Fruit fly (Drosophila melanogaster) whole organism, embryonic: ENCODE measurements around the gene CG6168.

Experiments used
- Atf3 ChIP-seq: fragments of 200-800 bp; sonication (Bioruptor generic); optimal IDR thresholded peaks from 3 replicates; lab custom pipeline; 2016; ENCODE audit warnings: missing biosample characterization, missing genetic modification characterization
- CG10274 ChIP-seq: fragments of 200-800 bp; sonication (Bioruptor generic); optimal IDR thresholded peaks from 3 replicates; lab custom pipeline; 2017; ENCODE audit warnings: missing biosample characterization, mild to moderate bottlenecking, missing genetic modification characterization
- CG10321 ChIP-seq: fragments of 200-800 bp; sonication (Bioruptor generic); IDR thresholded peaks from 2 replicates; pipeline ENCODE4 v1.3.6; 2022; ENCODE audit warnings: missing biosample characterization, missing genetic modification characterization
- CG10366 ChIP-seq: fragments of 200-800 bp; sonication (Bioruptor generic); IDR thresholded peaks from 2 replicates; pipeline ENCODE4 v1.3.6; 2022; ENCODE audit warnings: missing biosample characterization, missing genetic modification characterization
- CG12391 ChIP-seq: fragments of 200-800 bp; sonication (Bioruptor generic); optimal IDR thresholded peaks from 3 replicates; lab custom pipeline; 2018; ENCODE audit warnings: missing biosample characterization, mild to moderate bottlenecking, missing genetic modification characterization, moderate library complexity
- CG13296 ChIP-seq: fragments of 200-800 bp; sonication (Bioruptor generic); optimal IDR thresholded peaks from 3 replicates; lab custom pipeline; 2018; ENCODE audit warnings: missing biosample characterization, mild to moderate bottlenecking, missing genetic modification characterization
- CG14014 ChIP-seq: fragments of 200-800 bp; sonication (Bioruptor generic); IDR thresholded peaks from 2 replicates; pipeline ENCODE4 v1.3.6; 2022; ENCODE audit warnings: missing biosample characterization, missing genetic modification characterization
- CG14441 ChIP-seq: fragments of 200-800 bp; sonication (Bioruptor generic); IDR thresholded peaks from 2 replicates; pipeline ENCODE4 v1.3.6; 2022; ENCODE audit warnings: missing biosample characterization, missing genetic modification characterization
- CG1603 ChIP-seq: fragments of 200-800 bp; sonication (Bioruptor generic); optimal IDR thresholded peaks from 2 replicates; lab custom pipeline; 2019; ENCODE audit warnings: missing biosample characterization, mild to moderate bottlenecking, missing genetic modification characterization, moderate library complexity
- CG1647 ChIP-seq: fragments of 200-800 bp; sonication (Bioruptor generic); optimal IDR thresholded peaks from 3 replicates; lab custom pipeline; 2016; ENCODE audit warnings: missing biosample characterization, missing genetic modification characterization
- CG16779 ChIP-seq: fragments of 200-800 bp; sonication (Bioruptor generic); IDR thresholded peaks from 2 replicates; pipeline ENCODE4 v1.3.6; 2022; ENCODE audit warnings: missing biosample characterization, missing genetic modification characterization
- CG2202 ChIP-seq: fragments of 200-800 bp; sonication (Bioruptor generic); optimal IDR thresholded peaks from 2 replicates; lab custom pipeline; 2018; ENCODE audit warnings: missing biosample characterization, mild to moderate bottlenecking, missing genetic modification characterization
- CG2875 ChIP-seq: fragments of 200-800 bp; sonication (Bioruptor generic); optimal IDR thresholded peaks from 2 replicates; lab custom pipeline; 2017; ENCODE audit warnings: missing biosample characterization, mild to moderate bottlenecking, missing genetic modification characterization, missing genetic modification reagents
- CG33557 ChIP-seq: fragments of 200-800 bp; sonication (Bioruptor generic); optimal IDR thresholded peaks from 2 replicates; lab custom pipeline; 2019; ENCODE audit warnings: missing biosample characterization, mild to moderate bottlenecking, missing genetic modification characterization, moderate library complexity
- CG34224 ChIP-seq: fragments of 200-800 bp; sonication (Bioruptor generic); IDR thresholded peaks from 3 replicates; pipeline ENCODE4 v1.3.6; 2022; ENCODE audit warnings: missing biosample characterization, missing genetic modification characterization; ENCODE audit not compliant: partially characterized antibody
- CG34376 ChIP-seq: fragments of 200-800 bp; sonication (Bioruptor generic); optimal IDR thresholded peaks from 2 replicates; lab custom pipeline; 2018; ENCODE audit warnings: missing biosample characterization, mild to moderate bottlenecking, missing genetic modification characterization
- CG3838 ChIP-seq: fragments of 200-800 bp; sonication (Bioruptor generic); optimal IDR thresholded peaks from 3 replicates; lab custom pipeline; 2016; ENCODE audit warnings: missing biosample characterization, missing genetic modification characterization
- CG4360 ChIP-seq: fragments of 200-800 bp; sonication (Bioruptor generic); IDR thresholded peaks from 2 replicates; pipeline ENCODE4 v1.3.6; 2022; ENCODE audit warnings: missing biosample characterization, missing genetic modification characterization
- CG4424 ChIP-seq: fragments of 200-800 bp; sonication (Bioruptor generic); optimal IDR thresholded peaks from 3 replicates; lab custom pipeline; 2016; ENCODE audit warnings: missing biosample characterization, missing genetic modification characterization
- CG6813 ChIP-seq: fragments of 200-800 bp; sonication (Bioruptor generic); optimal IDR thresholded peaks from 2 replicates; lab custom pipeline; 2017; ENCODE audit warnings: missing biosample characterization, missing genetic modification characterization, mild to moderate bottlenecking, moderate library complexity, missing genetic modification reagents
- CG8924 ChIP-seq: fragments of 200-800 bp; optimal IDR thresholded peaks from 3 replicates; lab custom pipeline; 2019; ENCODE audit warnings: missing biosample characterization, mild to moderate bottlenecking, missing genetic modification characterization, moderate library complexity
- CHES-1-like ChIP-seq: fragments of 200-800 bp; sonication (Bioruptor generic); optimal IDR thresholded peaks from 2 replicates; lab custom pipeline; 2016; ENCODE audit warnings: missing biosample characterization, missing genetic modification characterization
- Dip2 ChIP-seq: fragments of 200-800 bp; sonication (Bioruptor generic); IDR thresholded peaks from 2 replicates; pipeline ENCODE4 v1.3.6; 2022; ENCODE audit warnings: missing biosample characterization, missing genetic modification characterization
- Fer3 ChIP-seq: fragments of 200-800 bp; sonication (Bioruptor generic); optimal IDR thresholded peaks from 2 replicates; lab custom pipeline; 2018; ENCODE audit warnings: missing biosample characterization, mild to moderate bottlenecking, missing genetic modification characterization, moderate library complexity
- H15 ChIP-seq: fragments of 200-800 bp; sonication (Bioruptor generic); IDR thresholded peaks from 3 replicates; pipeline ENCODE4 v1.3.6; 2022; ENCODE audit warnings: missing biosample characterization, missing genetic modification characterization
- HLH4C ChIP-seq: fragments of 200-800 bp; sonication (Bioruptor generic); IDR thresholded peaks from 3 replicates; pipeline ENCODE4 v1.3.6; 2022; ENCODE audit warnings: missing biosample characterization, missing genetic modification characterization; ENCODE audit not compliant: partially characterized antibody
- Hand ChIP-seq: fragments of 200-800 bp; sonication (Bioruptor generic); optimal IDR thresholded peaks from 2 replicates; lab custom pipeline; 2017; ENCODE audit warnings: mild to moderate bottlenecking, missing biosample characterization, missing genetic modification reagents, missing genetic modification characterization
- Hsf ChIP-seq: fragments of 200-800 bp; sonication (Bioruptor generic); optimal IDR thresholded peaks from 3 replicates; lab custom pipeline; 2016; ENCODE audit warnings: missing biosample characterization, missing genetic modification characterization
- MBD-R2 ChIP-seq: fragments of 200-800 bp; sonication (Bioruptor generic); IDR thresholded peaks from 2 replicates; pipeline ENCODE4 v1.3.6; 2022; ENCODE audit warnings: missing biosample characterization, missing genetic modification characterization
- Mes4 ChIP-seq: fragments of 200-800 bp; sonication (Bioruptor generic); optimal IDR thresholded peaks from 2 replicates; lab custom pipeline; 2016; ENCODE audit warnings: missing biosample characterization, missing genetic modification characterization
- PHDP ChIP-seq: fragments of 200-800 bp; sonication (Bioruptor generic); optimal IDR thresholded peaks from 3 replicates; lab custom pipeline; 2018; ENCODE audit warnings: missing biosample characterization, mild to moderate bottlenecking, missing genetic modification characterization, moderate library complexity
- Pdp1 ChIP-seq, 2 experiments: fragments of 200-800 bp; sonication (Bioruptor generic); optimal IDR thresholded peaks; 3 replicates each; lab custom pipeline; 2016; ENCODE audit warnings: missing biosample characterization in 2 of 2, missing genetic modification characterization in 2 of 2, mild to moderate bottlenecking in 1 of 2, moderate library complexity in 1 of 2
- Rx ChIP-seq: fragments of 200-800 bp; sonication (Bioruptor generic); IDR thresholded peaks from 2 replicates; pipeline ENCODE4 v1.3.6; 2022; ENCODE audit warnings: missing biosample characterization, missing genetic modification characterization
- Sry-β ChIP-seq: fragments of 200-800 bp; sonication (Bioruptor generic); optimal IDR thresholded peaks from 2 replicates; lab custom pipeline; 2018; ENCODE audit warnings: missing biosample characterization, mild to moderate bottlenecking, missing genetic modification characterization, moderate library complexity
- chn ChIP-seq: fragments of 200-800 bp; sonication (Bioruptor generic); optimal IDR thresholded peaks from 2 replicates; lab custom pipeline; 2016; ENCODE audit warnings: missing biosample characterization, missing genetic modification characterization
- fd102C ChIP-seq: fragments of 200-800 bp; sonication (Bioruptor generic); optimal IDR thresholded peaks from 2 replicates; lab custom pipeline; 2018; ENCODE audit warnings: missing biosample characterization, mild to moderate bottlenecking, missing genetic modification characterization, moderate library complexity
- gce ChIP-seq: fragments of 200-800 bp; sonication (Bioruptor generic); IDR thresholded peaks from 3 replicates; pipeline ENCODE4 v1.3.6; 2022; ENCODE audit warnings: missing biosample characterization, missing genetic modification characterization
- ken ChIP-seq: fragments of 200-800 bp; sonication (Bioruptor generic); IDR thresholded peaks from 3 replicates; pipeline ENCODE4 v1.3.6; 2022; ENCODE audit warnings: missing biosample characterization, missing genetic modification characterization
- knrl ChIP-seq: fragments of 200-800 bp; sonication (Bioruptor generic); IDR thresholded peaks from 3 replicates; pipeline ENCODE4 v1.3.6; 2022; ENCODE audit warnings: missing biosample characterization, missing genetic modification characterization; ENCODE audit not compliant: partially characterized antibody
- lmd ChIP-seq: fragments of 200-800 bp; sonication (Bioruptor generic); IDR thresholded peaks from 2 replicates; pipeline ENCODE4 v1.3.6; 2022; ENCODE audit warnings: missing biosample characterization, missing genetic modification characterization
- mam ChIP-seq: fragments of 200-800 bp; sonication (Bioruptor generic); optimal IDR thresholded peaks from 3 replicates; lab custom pipeline; 2016; ENCODE audit warnings: missing biosample characterization, missing genetic modification characterization
- mld ChIP-seq: fragments of 200-800 bp; sonication (Bioruptor generic); IDR thresholded peaks from 3 replicates; pipeline ENCODE4 v1.3.6; 2022; ENCODE audit warnings: missing biosample characterization, missing genetic modification characterization; ENCODE audit not compliant: partially characterized antibody
- oc ChIP-seq: fragments of 200-800 bp; sonication (Bioruptor generic); optimal IDR thresholded peaks from 2 replicates; lab custom pipeline; 2018; ENCODE audit warnings: missing biosample characterization, mild to moderate bottlenecking, missing genetic modification characterization, moderate library complexity
- rib ChIP-seq: fragments of 200-800 bp; sonication (Bioruptor generic); IDR thresholded peaks from 2 replicates; pipeline ENCODE4 v1.3.6; 2022; ENCODE audit warnings: missing biosample characterization, missing genetic modification characterization
- row ChIP-seq: fragments of 200-800 bp; sonication (Bioruptor generic); IDR thresholded peaks from 3 replicates; pipeline ENCODE4 v1.3.6; 2022; ENCODE audit warnings: missing biosample characterization, missing genetic modification characterization
- tin ChIP-seq: fragments of 200-800 bp; sonication (Bioruptor generic); optimal IDR thresholded peaks from 3 replicates; lab custom pipeline; 2016; ENCODE audit warnings: missing biosample characterization, missing genetic modification characterization
- ttk ChIP-seq: fragments of 200-800 bp; sonication (Bioruptor generic); IDR thresholded peaks from 2 replicates; pipeline ENCODE4 v2.1.2; 2022; ENCODE audit warnings: missing biosample characterization, missing genetic modification characterization
- unpg ChIP-seq: fragments of 200-800 bp; sonication (Bioruptor generic); optimal IDR thresholded peaks from 3 replicates; lab custom pipeline; 2018; ENCODE audit warnings: missing biosample characterization, mild to moderate bottlenecking, missing genetic modification characterization, moderate library complexity

Gene CG6168

DNA sequence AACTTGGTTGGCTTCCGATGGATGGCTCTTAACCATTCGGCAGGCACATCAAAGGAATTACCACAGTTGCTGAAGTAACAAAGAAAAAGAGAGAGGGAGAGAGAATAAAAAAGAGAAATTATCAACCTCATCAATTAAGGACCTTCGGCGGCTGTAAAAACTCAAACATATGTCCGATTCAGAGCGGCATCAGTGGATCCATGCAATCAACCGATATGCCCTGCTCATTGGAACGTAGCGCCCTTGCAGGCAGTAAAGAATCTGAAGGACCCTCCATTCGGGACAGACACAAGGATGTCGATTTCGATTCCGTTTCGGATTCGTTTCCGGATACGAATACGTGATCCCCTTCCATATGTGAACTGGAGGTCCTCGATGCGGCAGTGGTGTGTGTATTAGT is 16.2 kb upstream of the CG6168 start (continued):
- TF ChIP-seq CG3838 (GFP tag; lab: Kevin White, UChicago) (no peak), CHES-1-like (GFP tag; lab: Kevin White, UChicago) (no peak), CG10274 (GFP tag; lab: Kevin White, UChicago) (peak; percentile 92)
- TF ChIP-seq, all 482 proteins: peak for 3

DNA sequence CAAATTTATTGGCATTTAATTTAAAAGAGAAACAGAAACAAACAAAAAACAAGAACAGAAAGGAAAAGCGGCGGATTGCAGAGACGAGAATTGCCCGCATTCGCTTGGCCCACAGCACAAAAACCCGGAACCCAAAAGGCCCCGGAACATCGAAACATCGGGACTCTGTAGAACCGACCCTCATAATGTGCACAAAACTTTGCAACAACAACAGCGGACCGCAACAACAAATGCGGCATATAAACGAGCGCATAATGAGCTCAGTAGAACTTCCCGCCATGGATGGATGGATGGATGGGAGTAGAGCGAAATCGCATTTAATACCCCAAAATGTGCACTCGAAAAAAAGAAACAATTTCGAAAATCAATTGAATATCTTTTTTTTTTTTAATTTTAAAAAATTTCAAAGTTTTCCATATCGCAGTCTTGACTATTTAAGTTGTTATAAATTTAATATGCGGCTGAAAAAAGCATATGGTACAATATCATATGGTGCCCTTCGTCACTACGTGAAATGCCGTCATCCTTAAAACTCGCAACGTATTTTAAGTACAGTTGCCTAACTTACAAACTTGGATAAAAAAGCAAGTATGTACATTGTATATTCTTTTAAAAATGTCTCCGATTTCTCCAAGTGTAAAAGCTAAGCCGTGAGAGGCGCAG is 14.7 kb upstream of the CG6168 start:
- TF ChIP-seq Pdp1 (GFP tag; optimal IDR thresholded peaks at IDR 0.05; lab: Kevin White, UChicago) (no peak), row (GFP tag; lab: Robert Waterston, UW) (peak; percentile 66), Mes4 (GFP tag; lab: Kevin White, UChicago) (no peak), CG4424 (peak; percentile 29), chn (GFP tag; lab: Kevin White, UChicago) (peak; percentile 12), CG6813 (peak; percentile 27), CG33557 (GFP tag; lab: Kevin White, UChicago) (no peak), CG2202 (tag; lab: Kevin White, UChicago) (no peak), mam (GFP tag; lab: Kevin White, UChicago) (no peak), CG12391 (tag; lab: Kevin White, UChicago) (peak; percentile 52), rib (no peak), Atf3 (GFP tag; lab: Kevin White, UChicago) (no peak), tin (GFP tag; lab: Kevin White, UChicago) (peak; percentile 24), CG14014 (GFP tag; lab: Robert Waterston, UW) (no peak), CG1603 (tag; lab: Kevin White, UChicago) (no peak), ken (GFP tag; lab: Robert Waterston, UW) (no peak), CG14441 (GFP tag; lab: Robert Waterston, UW) (no peak), fd102C (GFP tag; lab: Kevin White, UChicago) (no peak), CG16779 (GFP tag; lab: Robert Waterston, UW) (no peak), CG10321 (GFP tag; lab: Robert Waterston, UW) (no peak), Hand (GFP tag; lab: Kevin White, UChicago) (no peak), lmd (GFP tag; lab: Robert Waterston, UW) (peak; percentile 49; the same call in 1 of the 2 replicates), Dip2 (no peak), CG10366 (GFP tag; lab: Robert Waterston, UW) (0 out of 2 replicates have a peak, but pooled peaks have one; percentile 20), CG1647 (GFP tag; lab: Kevin White, UChicago) (no peak), oc (tag; lab: Kevin White, UChicago) (no peak), H15 (GFP tag; lab: Robert Waterston, UW) (0 out of 3 replicates have a peak, but pooled peaks have one; percentile 24), Fer3 (tag; lab: Kevin White, UChicago) (no peak), knrl (GFP tag; lab: Robert Waterston, UW) (no peak), CG34224 (no peak), PHDP (tag; lab: Kevin White, UChicago) (peak; percentile 34), mld (GFP tag; lab: Robert Waterston, UW) (no peak), Sry-β (GFP tag; lab: Kevin White, UChicago) (no peak), ttk (GFP tag; lab: Robert Waterston, UW) (0 out of 2 replicates have a peak, but pooled peaks have one; percentile 6), CG13296 (no peak), CG8924 (peak; percentile 35), CG4360 (GFP tag; lab: Robert Waterston, UW) (peak; percentile 74), unpg (GFP tag; lab: Kevin White, UChicago) (peak; percentile 37), CG2875 (peak; percentile 49), Hsf (peak; percentile 23), gce (GFP tag; lab: Robert Waterston, UW) (no peak), MBD-R2 (no peak), HLH4C (GFP tag; lab: Robert Waterston, UW) (no peak), CG34376 (no peak), Rx (GFP tag; lab: Robert Waterston, UW) (peak; percentile 40; the same call in 1 of the 2 replicates)
